Fruit fly (Drosophila melanogaster) whole organism, prepupa: ENCODE data around the gene CG34298.

Source experiments
- Blimp-1 ChIP-seq: fragments of 200-800 bp; sonication (Bioruptor generic); optimal IDR thresholded peaks from 3 replicates; lab custom pipeline; 2017; ENCODE audit warnings: missing biosample characterization, missing genetic modification characterization, mild to moderate bottlenecking, moderate library complexity, missing genetic modification reagents
- CG10669 ChIP-seq: fragments of 200-800 bp; sonication (Bioruptor generic); optimal IDR thresholded peaks from 3 replicates; lab custom pipeline; 2018; ENCODE audit warnings: missing biosample characterization, mild to moderate bottlenecking, missing genetic modification characterization, moderate library complexity
- CG11902 ChIP-seq: fragments of 200-800 bp; sonication (Bioruptor generic); optimal IDR thresholded peaks from 3 replicates; lab custom pipeline; 2016; ENCODE audit warnings: missing biosample characterization, missing genetic modification characterization
- CG16779 ChIP-seq: fragments of 200-800 bp; sonication (Bioruptor generic); optimal IDR thresholded peaks from 3 replicates; lab custom pipeline; 2017; ENCODE audit warnings: missing biosample characterization, mild to moderate bottlenecking, missing genetic modification characterization
- CG32006 ChIP-seq: fragments of 200-800 bp; sonication (Bioruptor generic); optimal IDR thresholded peaks from 3 replicates; lab custom pipeline; 2017; ENCODE audit warnings: missing biosample characterization, mild to moderate bottlenecking, missing genetic modification characterization
- CG34406 ChIP-seq: fragments of 200-800 bp; sonication (Bioruptor generic); optimal IDR thresholded peaks from 3 replicates; lab custom pipeline; 2016; ENCODE audit warnings: missing biosample characterization, missing genetic modification characterization
- CG3919 ChIP-seq: fragments of 200-800 bp; sonication (Bioruptor generic); optimal IDR thresholded peaks from 3 replicates; lab custom pipeline; 2016; ENCODE audit warnings: missing biosample characterization, missing genetic modification characterization
- CG6792 ChIP-seq: fragments of 200-800 bp; sonication (Bioruptor generic); optimal IDR thresholded peaks from 3 replicates; lab custom pipeline; 2016; ENCODE audit warnings: missing biosample characterization, missing genetic modification characterization
- CG6854 ChIP-seq: fragments of 200-800 bp; sonication (Bioruptor generic); optimal IDR thresholded peaks from 2 replicates; lab custom pipeline; 2017; ENCODE audit warnings: missing biosample characterization, mild to moderate bottlenecking, missing genetic modification characterization
- CG8319 ChIP-seq: fragments of 200-800 bp; sonication (Bioruptor generic); optimal IDR thresholded peaks from 3 replicates; lab custom pipeline; 2016; ENCODE audit warnings: missing biosample characterization, missing genetic modification characterization
- CG8632 ChIP-seq: fragments of 200-800 bp; sonication (Bioruptor generic); optimal IDR thresholded peaks from 3 replicates; lab custom pipeline; 2016; ENCODE audit warnings: missing biosample characterization, missing genetic modification characterization
- CG9139 ChIP-seq: fragments of 200-800 bp; sonication (Bioruptor generic); optimal IDR thresholded peaks from 3 replicates; lab custom pipeline; 2017; ENCODE audit warnings: missing biosample characterization, mild to moderate bottlenecking, missing genetic modification characterization
- Gug ChIP-seq: fragments of 200-800 bp; sonication (Bioruptor generic); IDR thresholded peaks from 2 replicates; pipeline ENCODE4 v1.3.6; 2022; ENCODE audit warnings: missing biosample characterization, missing genetic modification characterization
- Lpt ChIP-seq: fragments of 200-800 bp; sonication (Bioruptor generic); optimal IDR thresholded peaks from 3 replicates; lab custom pipeline; 2016; ENCODE audit warnings: missing biosample characterization, missing genetic modification characterization
- Sox102F ChIP-seq: fragments of 200-800 bp; sonication (Bioruptor generic); optimal IDR thresholded peaks from 2 replicates; lab custom pipeline; 2016; ENCODE audit warnings: missing biosample characterization, mild to moderate bottlenecking, missing genetic modification characterization
- achi ChIP-seq: fragments of 200-800 bp; sonication (Bioruptor generic); optimal IDR thresholded peaks from 3 replicates; lab custom pipeline; 2016; ENCODE audit warnings: missing biosample characterization, missing genetic modification characterization
- cyc ChIP-seq: fragments of 200-800 bp; sonication (Bioruptor generic); optimal IDR thresholded peaks from 3 replicates; lab custom pipeline; 2016; ENCODE audit warnings: missing biosample characterization, missing genetic modification characterization
- esn ChIP-seq: fragments of 200-800 bp; sonication (Bioruptor generic); optimal IDR thresholded peaks from 2 replicates; lab custom pipeline; 2016; ENCODE audit warnings: missing biosample characterization, mild to moderate bottlenecking, missing genetic modification characterization, moderate library complexity
- fd85E ChIP-seq: fragments of 200-800 bp; sonication (Bioruptor generic); optimal IDR thresholded peaks from 3 replicates; lab custom pipeline; 2016; ENCODE audit warnings: missing biosample characterization, missing genetic modification characterization
- fkh ChIP-seq: fragments of 200-800 bp; sonication (Bioruptor generic); optimal IDR thresholded peaks from 3 replicates; lab custom pipeline; 2017; ENCODE audit warnings: missing biosample characterization, mild to moderate bottlenecking, missing genetic modification characterization, moderate library complexity
- spab ChIP-seq: fragments of 200-800 bp; sonication (Bioruptor generic); optimal IDR thresholded peaks from 2 replicates; lab custom pipeline; 2017; ENCODE audit warnings: missing biosample characterization, mild to moderate bottlenecking, missing genetic modification characterization, missing genetic modification reagents

The CG34298 gene

dm6 chr3R:30046029-30047001 lies 46.7 kb downstream of the CG34298 start, which contains the start of the genes RpL32 and CG7943 (continued):
- TF ChIP-seq CG11902, result peak; percentile 93
- peak; percentile 93 for TF ChIP-seq CG6854 (GFP tag; lab: Kevin White, UChicago)
- TF ChIP-seq CG9139 (GFP tag; lab: Kevin White, UChicago), result peak; percentile 62
- TF ChIP-seq fkh (GFP tag; lab: Kevin White, UChicago), result peak; percentile 82
- peak; percentile 97 for TF ChIP-seq esn (GFP tag; lab: Kevin White, UChicago)
- TF ChIP-seq CG3919 (GFP tag; lab: Kevin White, UChicago), result peak; percentile 94
- peak; percentile 83 for TF ChIP-seq Lpt (GFP tag; lab: Kevin White, UChicago)
- TF ChIP-seq achi (GFP tag; lab: Kevin White, UChicago), result peak; percentile 91
- TF ChIP-seq spab (GFP tag; lab: Kevin White, UChicago), result no peak
- peak; percentile 84 for TF ChIP-seq Blimp-1
- peak; percentile 78 for TF ChIP-seq Gug (GFP tag; lab: Robert Waterston, UW)
- peak; percentile 87 for TF ChIP-seq CG10669
- TF ChIP-seq CG34406, result peak; percentile 89
- peak; percentile 89 for TF ChIP-seq fd85E
- TF ChIP-seq CG6792 (GFP tag; lab: Kevin White, UChicago), result peak; percentile 92
- peak; percentile 84 for TF ChIP-seq CG32006
- TF ChIP-seq CG8632 (GFP tag; lab: Kevin White, UChicago), result peak; percentile 84
- TF ChIP-seq cyc (GFP tag; lab: Kevin White, UChicago), result peak; percentile 97
- TF ChIP-seq Sox102F (GFP tag; lab: Kevin White, UChicago), result peak; percentile 93
- TF ChIP-seq CG16779, result peak; percentile 83
- peak; percentile 91 for TF ChIP-seq CG8319 (GFP tag; lab: Kevin White, UChicago)
- TF ChIP-seq, all 60 proteins: peak for 57
